Worm (Caenorhabditis elegans) whole organism, L1 larva: Measurements from ENCODE around the gene T06C12.14.

Experiments used
- ceh-8 ChIP-seq: fragments of 200-800 bp; sonication (Bioruptor generic); optimal IDR thresholded peaks from 2 replicates; lab custom pipeline; 2018; ENCODE audit warnings: mild to moderate bottlenecking, missing genetic modification characterization, moderate library complexity, missing compliant biosample characterization
- elt-2 ChIP-seq: sonication (generic microtip); optimal IDR thresholded peaks from 2 replicates; lab custom pipeline; 2016; ENCODE audit warnings: missing genetic modification characterization, mild to moderate bottlenecking, inconsistent platforms, missing compliant biosample characterization, missing genetic modification reagents
- fkh-10 ChIP-seq: sonication (generic microtip); optimal IDR thresholded peaks from 2 replicates; lab custom pipeline; 2017; ENCODE audit warnings: missing biosample characterization, missing genetic modification reagents, missing genetic modification characterization
- lsy-2 ChIP-seq, 2 experiments: fragments of 150-350 bp; optimal IDR thresholded peaks; 2 replicates each; lab custom pipeline; 2014; ENCODE audit warnings: missing biosample characterization in 2 of 2, missing genetic modification characterization in 2 of 2
- nhr-12 ChIP-seq: sonication (generic microtip); optimal IDR thresholded peaks from 2 replicates; lab custom pipeline; 2017; ENCODE audit warnings: missing biosample characterization, missing genetic modification characterization
- unc-62 ChIP-seq: fragments of 150-350 bp; optimal IDR thresholded peaks from 2 replicates; lab custom pipeline; 2014; ENCODE audit warnings: missing biosample characterization, missing genetic modification reagents, missing genetic modification characterization
- zag-1 ChIP-seq: fragments of 150-350 bp; optimal IDR thresholded peaks from 2 replicates; lab custom pipeline; 2014; ENCODE audit warnings: missing biosample characterization, missing genetic modification characterization

ce11 chrV:15863042-15863441, 36.8 kb upstream of the T06C12.14 start, which contains the start of gene srh-299:
- no peak for TF ChIP-seq elt-2 (tag; lab: Kevin White, UChicago)
- TF ChIP-seq unc-62: no peak
- no peak for TF ChIP-seq ceh-8
- no peak for TF ChIP-seq fkh-10 (GFP tag; lab: Kevin White, UChicago)
- TF ChIP-seq nhr-12: no peak
- TF ChIP-seq zag-1 (tag; lab: Kevin White, UChicago): no peak
- no peak for TF ChIP-seq lsy-2 (tag; optimal IDR thresholded peaks at IDR 0.05; lab: Kevin White, UChicago)
